Fruit fly (Drosophila melanogaster) whole organism, prepupa: ENCODE results near the gene Dsor1.

ENCODE experiments used
- Blimp-1 ChIP-seq: fragments of 200-800 bp; sonication (Bioruptor generic); optimal IDR thresholded peaks from 3 replicates; lab custom pipeline; 2017; ENCODE audit warnings: missing biosample characterization, missing genetic modification characterization, mild to moderate bottlenecking, moderate library complexity, missing genetic modification reagents
- CG11762 ChIP-seq: fragments of 200-800 bp; sonication (Bioruptor generic); optimal IDR thresholded peaks from 3 replicates; lab custom pipeline; 2016; ENCODE audit warnings: missing biosample characterization, missing genetic modification characterization; ENCODE audit not compliant: insufficient read depth
- Eip78C ChIP-seq: fragments of 200-800 bp; sonication (Bioruptor generic); peaks from one replicate; lab custom pipeline; 2016; ENCODE audit warnings: missing biosample characterization, missing genetic modification characterization
- Ets21C ChIP-seq: fragments of 200-800 bp; sonication (Bioruptor generic); optimal IDR thresholded peaks from 3 replicates; lab custom pipeline; 2016; ENCODE audit warnings: missing biosample characterization, missing genetic modification characterization
- Hr4 ChIP-seq: fragments of 200-800 bp; sonication (Bioruptor generic); optimal IDR thresholded peaks from 3 replicates; lab custom pipeline; 2016; ENCODE audit warnings: missing biosample characterization, missing genetic modification characterization

DNA sequence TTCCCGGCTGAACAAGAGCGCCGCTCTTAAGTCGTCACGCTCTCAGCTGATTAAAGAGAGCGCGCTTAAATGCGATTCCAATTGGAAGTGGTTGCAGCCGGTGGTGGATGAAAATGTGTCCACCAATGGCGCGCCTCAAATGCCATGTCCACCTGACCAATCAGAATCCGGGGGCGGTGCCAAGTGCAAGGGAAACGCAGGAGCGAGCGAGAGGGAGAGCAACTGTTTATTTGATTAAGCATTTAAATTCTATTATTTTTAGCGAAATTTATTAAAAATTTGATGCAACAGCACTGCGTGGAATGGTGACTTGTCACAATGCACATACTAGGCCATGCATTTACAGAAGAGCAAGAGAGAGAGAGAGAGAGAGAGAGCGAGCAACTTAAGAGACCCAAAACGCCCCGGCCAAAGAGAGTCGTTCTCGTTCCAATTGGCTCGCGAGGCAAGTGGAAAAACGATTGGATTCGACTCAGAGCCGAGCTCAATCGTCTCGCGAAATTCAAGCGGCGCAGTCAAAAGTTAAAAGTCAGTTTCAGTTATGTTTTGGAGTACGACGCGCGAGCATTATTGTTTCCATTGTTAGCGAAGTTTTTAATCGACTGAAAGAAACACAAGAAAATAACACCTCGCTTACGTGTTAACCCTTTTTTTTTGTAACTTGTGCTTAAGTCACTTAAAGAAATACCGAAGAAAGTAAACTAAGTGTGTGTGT lies 37.0 kb downstream of the Dsor1 start, which contains the start of gene lz:
- no peak for TF ChIP-seq Hr4 (GFP tag; lab: Kevin White, UChicago)
- TF ChIP-seq CG11762, result no peak
- TF ChIP-seq Ets21C (GFP tag; lab: Kevin White, UChicago), result no peak
- TF ChIP-seq Blimp-1 (GFP tag; lab: Kevin White, UChicago), result no peak
- peak; percentile 44 for TF ChIP-seq Eip78C
